Fruit fly (Drosophila melanogaster) whole organism, adult: ENCODE results near the gene CG13280.

Experiments
- CG5204 ChIP-seq: fragments of 200-800 bp; sonication (Bioruptor generic); optimal IDR thresholded peaks from 2 replicates; lab custom pipeline; 2016; ENCODE audit warnings: missing biosample characterization, missing genetic modification characterization
- CG7045 ChIP-seq: fragments of 200-800 bp; sonication (Bioruptor generic); optimal IDR thresholded peaks from 2 replicates; lab custom pipeline; 2017; ENCODE audit warnings: missing biosample characterization, mild to moderate bottlenecking, missing genetic modification characterization
- Mnt ChIP-seq: fragments of 200-800 bp; sonication (Bioruptor generic); optimal IDR thresholded peaks from 2 replicates; lab custom pipeline; 2016; ENCODE audit warnings: missing biosample characterization, mild to moderate bottlenecking, missing genetic modification characterization
- kay ChIP-seq: fragments of 200-800 bp; sonication (Bioruptor generic); peaks from one replicate; lab custom pipeline; 2016; ENCODE audit warnings: missing biosample characterization, missing genetic modification characterization, borderline replicate concordance
- ovo ChIP-seq: fragments of 200-800 bp; sonication (Bioruptor generic); optimal IDR thresholded peaks from 2 replicates; lab custom pipeline; 2016; ENCODE audit warnings: missing biosample characterization, missing genetic modification characterization
- pad ChIP-seq: fragments of 200-800 bp; sonication (Bioruptor generic); optimal IDR thresholded peaks from 3 replicates; lab custom pipeline; 2017; ENCODE audit warnings: missing biosample characterization, missing genetic modification characterization, mild to moderate bottlenecking, moderate library complexity, missing genetic modification reagents

dm6 chr2L:16837672-16838071 lies 16.8 kb upstream of the CG13280 start, which contains the start of the genes SclA and SclB:
- TF ChIP-seq kay (GFP tag; lab: Kevin White, UChicago): peak; percentile 1
- TF ChIP-seq pad (GFP tag; lab: Kevin White, UChicago): no peak
- no peak for TF ChIP-seq CG7045
- no peak for TF ChIP-seq Mnt (GFP tag; lab: Kevin White, UChicago)
- TF ChIP-seq CG5204 (GFP tag; lab: Kevin White, UChicago): no peak
- no peak for TF ChIP-seq ovo (GFP tag; lab: Kevin White, UChicago)
